Fruit fly (Drosophila melanogaster): Measurements from ENCODE around the gene Nepl8.
A peak's percentile ranks its signal among the peaks of the same experiment; 100 is the strongest.

The Nepl8 gene

DNA sequence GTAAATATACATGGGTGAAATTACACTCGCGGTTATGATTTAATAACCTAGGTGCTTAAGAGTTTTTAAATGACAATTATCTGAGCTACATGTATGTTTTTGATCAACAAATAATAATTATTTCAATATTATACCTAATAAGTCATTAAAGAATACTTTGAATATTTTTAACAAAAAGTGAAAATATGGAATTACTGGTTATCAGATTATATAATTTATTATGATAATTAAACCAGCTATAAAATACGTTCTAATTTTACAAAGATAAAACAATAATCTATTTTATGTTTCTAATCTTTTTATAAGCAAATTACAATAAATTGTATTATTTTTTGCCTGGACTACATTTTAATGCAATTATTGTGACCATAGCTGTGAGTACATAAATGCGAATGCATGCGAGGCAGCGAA, 49.1 kb downstream of the Nepl8 start:
- peak; percentile 30 for TF ChIP-seq CG2678 (tag; optimal IDR thresholded peaks at IDR 0.05)
- peak; percentile 27 for TF ChIP-seq CG18262 (tag; optimal IDR thresholded peaks at IDR 0.05)
- no peak for TF ChIP-seq jumu (GFP tag; optimal IDR thresholded peaks at IDR 0.05)
- peak; percentile 17 for TF ChIP-seq phol (tag; optimal IDR thresholded peaks at IDR 0.05)
- TF ChIP-seq CG17186 (GFP tag; optimal IDR thresholded peaks at IDR 0.05), result no peak
- TF ChIP-seq ranshi (GFP tag; IDR thresholded peaks at IDR 0.05), result no peak
- TF ChIP-seq CG11504 (tag; optimal IDR thresholded peaks at IDR 0.05), result peak; percentile 34

dm6 chr2L:16538134-16538533, 50.2 kb downstream of the Nepl8 start:
- TF ChIP-seq CG6854 (GFP tag; optimal IDR thresholded peaks at IDR 0.05) (no peak), CG7963 (GFP tag; IDR thresholded peaks at IDR 0.05; ENCODE audit: partially characterized antibody) (no peak), CG18476 (GFP tag; optimal IDR thresholded peaks at IDR 0.05) (no peak), ci (GFP tag; IDR thresholded peaks at IDR 0.05) (0 out of 3 replicates have a peak, but pooled peaks have one; percentile 20), eve (GFP tag; optimal IDR thresholded peaks at IDR 0.05) (peak in 1 of 2 experiments; percentile 12), cas (GFP tag; IDR thresholded peaks at IDR 0.05) (no peak), sim (GFP tag; IDR thresholded peaks at IDR 0.05) (0 out of 2 replicates have a peak, but pooled peaks have one; percentile 38), ato (GFP tag; IDR thresholded peaks at IDR 0.05; ENCODE audit: partially characterized antibody) (no peak), ATbp (GFP tag; optimal IDR thresholded peaks at IDR 0.05) (no peak), CG4360 (GFP tag; IDR thresholded peaks at IDR 0.05) (peak; percentile 64), ttk (GFP tag; IDR thresholded peaks at IDR 0.05) (no peak)

- TF ChIP-seq CG31388 (GFP tag; optimal IDR thresholded peaks at IDR 0.05) (no peak), bowl (GFP tag; IDR thresholded peaks at IDR 0.05) (no peak), dati (GFP tag; IDR thresholded peaks at IDR 0.05) (no peak), CG32767 (GFP tag; IDR thresholded peaks at IDR 0.05) (no peak), Xrp1 (GFP tag; IDR thresholded peaks at IDR 0.05) (no peak), Blimp-1 (GFP tag; optimal IDR thresholded peaks at IDR 0.05) (no peak), Stat92E (GFP tag; optimal IDR thresholded peaks at IDR 0.05) (no peak), Dp (GFP tag; optimal IDR thresholded peaks at IDR 0.05) (no peak), MTF-1 (GFP tag; optimal IDR thresholded peaks at IDR 0.05; ENCODE audit: borderline replicate concordance) (no peak), CG1024 (GFP tag; IDR thresholded peaks at IDR 0.05) (no peak), CG15073 (GFP tag; optimal IDR thresholded peaks at IDR 0.05) (no peak), zen (tag; optimal IDR thresholded peaks at IDR 0.05) (no peak), ftz-f1 (GFP tag; optimal IDR thresholded peaks at IDR 0.05) (no peak), vvl (GFP tag; IDR thresholded peaks at IDR 0.05) (no peak), dysf (GFP tag; IDR thresholded peaks at IDR 0.05) (no peak), Elba2 (GFP tag; optimal IDR thresholded peaks at IDR 0.05) (no peak), CG8281 (tag; optimal IDR thresholded peaks at IDR 0.05) (no peak), CG9817 (tag; optimal IDR thresholded peaks at IDR 0.05) (no peak)
Measured at dm6 chr2L:16538931-16539330, 51.0 kb downstream of the Nepl8 start.

Data from whole organism, embryonic.